Fruit fly (Drosophila melanogaster): ENCODE data around the gene shop.

- TF ChIP-seq CG8478 (optimal IDR thresholded peaks at IDR 0.05) (no peak), CTCF (optimal IDR thresholded peaks at IDR 0.05) (no peak)
Observed at dm6 chrX:18860074-18860473, 11.7 kb upstream of the shop start, which contains the start of gene CG32544.
